Worm (Caenorhabditis elegans) whole organism, L3 larva: ENCODE data around the gene F01G10.10.

ENCODE experiments used
- fkh-10 ChIP-seq: sonication (generic microtip); optimal IDR thresholded peaks from 2 replicates; lab custom pipeline; 2017; ENCODE audit warnings: missing biosample characterization, missing genetic modification reagents, missing genetic modification characterization
- nhr-11 ChIP-seq: fragments of 150-350 bp; optimal IDR thresholded peaks from 2 replicates; lab custom pipeline; 2014; ENCODE audit warnings: missing biosample characterization, missing genetic modification characterization
- nhr-28 ChIP-seq: fragments of 150-350 bp; optimal IDR thresholded peaks from 2 replicates; lab custom pipeline; 2014; ENCODE audit warnings: missing biosample characterization, missing genetic modification characterization
- pqm-1 ChIP-seq: fragments of 150-350 bp; optimal IDR thresholded peaks from 2 replicates; lab custom pipeline; 2017; ENCODE audit warnings: missing biosample characterization, missing genetic modification characterization, inconsistent platforms
- snpc-4 ChIP-seq: fragments of 150-350 bp; optimal IDR thresholded peaks from 2 replicates; lab custom pipeline; 2014; ENCODE audit warnings: missing biosample characterization, missing genetic modification characterization
- unc-39 ChIP-seq: sonication (generic microtip); optimal IDR thresholded peaks from 4 replicates; lab custom pipeline; 2017; ENCODE audit warnings: missing biosample characterization, missing genetic modification characterization

ce11 chrIV:10295084-10295483 is 49.1 kb downstream of the F01G10.10 start, which contains the start of gene R09E10.13:
- TF ChIP-seq fkh-10 (no peak), nhr-28 (no peak), nhr-11 (no peak), unc-39 (tag; lab: Kevin White, UChicago) (no peak), pqm-1 (tag; lab: Kevin White, UChicago) (no peak), snpc-4 (no peak)
